Worm (Caenorhabditis elegans) whole organism, L1 larva: ENCODE results near the gene C14A4.6.

Experiments used
- aha-1 ChIP-seq: fragments of 150-350 bp; optimal IDR thresholded peaks from 2 replicates; lab custom pipeline; 2014; ENCODE audit warnings: missing biosample characterization, missing genetic modification characterization
- nhr-12 ChIP-seq: sonication (generic microtip); optimal IDR thresholded peaks from 2 replicates; lab custom pipeline; 2017; ENCODE audit warnings: missing biosample characterization, missing genetic modification characterization
- unc-62 ChIP-seq: fragments of 150-350 bp; optimal IDR thresholded peaks from 2 replicates; lab custom pipeline; 2014; ENCODE audit warnings: missing biosample characterization, missing genetic modification reagents, missing genetic modification characterization

- no peak for TF ChIP-seq aha-1 (tag; lab: Kevin White, UChicago)
- no peak for TF ChIP-seq nhr-12
- TF ChIP-seq unc-62 (GFP tag; lab: Kevin White, UChicago), result no peak
Measured at ce11 chrII:10569498-10569897, 25.1 kb downstream of the C14A4.6 start.
